Fruit fly (Drosophila melanogaster) S2 (cell line): ENCODE results near the gene CG6236.

ENCODE experiments used
- CG8478 ChIP-seq: fragments of >200 bp; optimal IDR thresholded peaks from 2 replicates; lab custom pipeline; 2018
- CTCF ChIP-seq, 2 experiments: fragments of >200 bp; optimal IDR thresholded peaks; 2 replicates each; lab custom pipeline; 2018

The CG6236 gene

DNA sequence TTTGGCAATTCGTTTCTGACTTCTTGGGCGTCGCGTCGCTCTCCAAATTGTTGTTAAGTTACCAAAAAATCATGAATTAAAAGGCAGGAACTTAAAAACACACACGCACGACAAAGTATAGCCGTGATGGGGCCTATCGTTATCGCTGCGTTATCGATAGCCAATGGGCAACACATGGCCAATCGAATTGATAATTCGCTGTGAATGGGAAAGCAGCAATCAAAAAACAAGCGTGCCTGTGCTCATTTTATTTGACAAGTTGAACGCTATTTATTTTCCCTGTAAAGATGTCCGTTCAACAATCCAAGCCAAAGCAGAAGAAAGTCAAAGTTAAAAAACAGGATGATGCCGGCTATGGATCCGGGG lies 17.9 kb upstream of the CG6236 start, which contains the start of the genes Surf4 and CG31301:
Surf4 (minus strand) TSS at position 159 of the 366 bp plus-strand sequence.
CG31301 (plus strand) TSS at position 188 of the 366 bp plus-strand sequence.
- TF ChIP-seq CTCF (optimal IDR thresholded peaks at IDR 0.05; lab: Kevin White, UChicago) = no peak

DNA sequence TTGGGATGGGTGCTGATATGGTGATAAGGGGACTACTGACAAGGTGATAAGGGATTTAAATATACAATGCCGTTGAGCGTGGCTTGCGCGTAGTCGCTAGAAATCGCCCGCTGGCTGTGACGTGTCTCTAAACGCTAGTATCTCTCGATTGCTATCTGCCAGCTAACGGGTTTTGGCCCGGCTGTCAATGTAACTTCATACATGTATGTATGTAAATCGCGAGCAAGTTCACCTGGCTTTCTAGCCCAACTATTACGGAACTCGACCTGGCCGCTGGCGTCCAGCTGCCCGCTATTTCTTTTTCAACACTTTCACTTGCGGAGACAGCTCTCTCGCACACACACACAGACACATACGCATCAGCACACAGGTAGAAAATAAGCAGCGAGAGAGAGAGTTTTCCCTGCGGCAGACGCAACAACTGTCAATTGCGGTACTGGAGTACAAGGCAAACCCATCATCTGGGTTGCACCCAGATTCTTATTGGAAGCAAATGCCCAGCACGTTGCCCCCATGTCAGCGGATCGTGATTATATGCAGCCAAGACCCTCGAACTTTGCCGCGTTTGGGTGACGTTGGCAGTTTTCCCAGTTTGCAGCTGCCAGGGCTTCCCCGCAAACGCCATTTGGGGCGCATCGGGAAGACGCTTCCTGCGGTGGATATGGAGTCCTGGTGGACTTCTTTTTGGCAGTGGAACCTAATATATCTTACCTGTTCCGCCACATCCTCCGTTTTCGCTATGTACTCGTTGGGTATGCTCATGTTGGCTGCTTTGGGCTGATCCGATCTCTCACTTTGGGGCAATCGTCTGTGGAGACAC lies 17.3 kb upstream of the CG6236 start:
- TF ChIP-seq CTCF (optimal IDR thresholded peaks at IDR 0.05; lab: Kevin White, UChicago) (no peak), CG8478 (lab: Kevin White, UChicago) (no peak)

DNA sequence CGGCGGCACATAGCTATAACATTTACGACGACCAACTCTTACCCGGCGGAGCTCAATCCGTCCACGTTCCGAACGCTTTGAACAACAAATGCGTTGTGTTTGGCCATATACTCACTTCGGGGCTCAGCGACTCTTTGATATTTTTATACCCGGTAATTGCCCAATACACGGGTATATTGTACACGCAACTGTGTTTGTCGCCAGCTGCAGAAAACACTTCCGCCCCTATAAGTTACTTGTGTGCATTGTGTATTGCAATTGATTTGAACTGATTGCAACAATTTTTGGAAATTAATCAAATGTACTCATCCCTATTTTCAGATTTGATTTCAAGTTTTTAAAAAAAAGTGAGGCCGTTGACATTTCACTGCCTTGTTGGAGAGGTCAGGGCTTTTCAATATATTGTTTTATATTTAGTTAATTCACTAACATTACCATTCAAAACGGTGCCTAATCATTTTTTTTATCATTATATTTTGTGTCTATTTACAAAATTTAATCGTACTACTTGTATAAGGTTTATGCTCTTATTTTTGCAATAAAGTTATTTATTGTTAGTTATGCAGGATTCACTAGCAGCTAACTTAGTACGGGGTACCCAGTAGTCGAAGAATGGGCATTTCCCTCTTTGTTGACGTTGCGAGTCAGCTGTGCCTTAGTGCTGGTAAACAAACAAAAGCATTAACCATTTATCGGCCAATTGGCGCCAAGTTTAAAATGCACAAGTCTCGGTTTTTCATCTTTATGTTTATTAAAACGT lies 15.0 kb upstream of the CG6236 start, which contains the start of gene Nagk:
Nagk (minus strand) TSS at position 331 of the 760 bp plus-strand sequence.
- TF ChIP-seq CG8478 (lab: Kevin White, UChicago) = no peak
- TF ChIP-seq CTCF (optimal IDR thresholded peaks at IDR 0.05; lab: Kevin White, UChicago) = no peak

DNA sequence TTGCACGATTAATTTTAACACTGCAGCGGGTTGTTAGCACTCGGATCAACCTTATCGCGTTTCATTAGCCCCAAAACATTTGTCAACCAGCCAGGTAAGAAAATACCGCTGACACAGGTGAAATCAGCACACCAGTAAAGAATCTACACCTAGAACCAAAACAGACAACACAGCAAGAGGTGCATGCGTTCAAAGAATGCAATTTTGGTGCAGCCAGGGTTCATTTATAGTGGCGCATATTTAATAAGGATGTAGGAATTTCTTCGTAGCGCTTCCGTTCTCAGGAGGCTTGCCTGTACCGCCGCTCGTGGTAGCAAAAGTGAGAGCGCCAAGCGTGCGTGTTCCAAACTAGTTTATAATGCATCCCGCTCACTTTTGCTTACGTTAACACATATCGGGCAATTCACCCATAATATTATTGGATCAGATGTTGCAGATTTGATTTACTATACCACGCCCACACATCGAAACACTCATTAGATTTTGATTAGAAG lies 14.4 kb upstream of the CG6236 start:
- TF ChIP-seq CG8478 (lab: Kevin White, UChicago) (no peak), CTCF (optimal IDR thresholded peaks at IDR 0.05; lab: Kevin White, UChicago) (no peak)

DNA sequence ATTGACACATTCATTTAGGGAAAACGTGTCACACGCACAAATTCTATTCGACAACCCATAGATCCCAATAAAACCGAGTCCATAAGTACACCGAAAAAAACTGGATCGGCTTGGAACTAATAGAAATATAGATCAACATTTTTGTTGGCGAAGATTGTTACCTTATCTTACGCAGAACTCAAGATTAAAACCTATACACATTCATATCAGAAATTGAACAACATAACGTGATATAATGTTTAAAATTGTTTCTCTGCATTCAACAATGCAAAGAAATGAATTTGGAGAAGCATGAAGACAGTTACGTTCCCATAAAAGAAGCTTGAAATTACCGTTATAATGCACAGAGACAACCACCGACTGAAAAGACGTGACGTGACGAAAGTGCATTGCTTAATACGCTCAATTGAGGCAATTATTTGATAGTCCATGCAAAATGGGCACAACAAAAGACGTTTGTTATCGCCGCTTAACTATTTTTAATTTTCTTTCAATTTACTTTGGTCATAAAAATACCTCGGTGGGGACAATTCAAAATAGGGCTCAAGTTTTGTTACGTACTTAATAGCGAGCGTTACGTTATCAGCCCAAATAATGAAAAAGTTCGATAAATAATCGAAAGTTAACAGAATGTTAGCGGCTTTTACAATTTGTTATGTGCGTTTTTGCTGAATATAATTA lies 12.1 kb upstream of the CG6236 start, which contains the start of gene SerRS-m:
SerRS-m (plus strand) TSS at position 616 of the 681 bp plus-strand sequence.
- TF ChIP-seq CG8478 (lab: Kevin White, UChicago) = no peak
- TF ChIP-seq CTCF (optimal IDR thresholded peaks at IDR 0.05; lab: Kevin White, UChicago) = no peak

DNA sequence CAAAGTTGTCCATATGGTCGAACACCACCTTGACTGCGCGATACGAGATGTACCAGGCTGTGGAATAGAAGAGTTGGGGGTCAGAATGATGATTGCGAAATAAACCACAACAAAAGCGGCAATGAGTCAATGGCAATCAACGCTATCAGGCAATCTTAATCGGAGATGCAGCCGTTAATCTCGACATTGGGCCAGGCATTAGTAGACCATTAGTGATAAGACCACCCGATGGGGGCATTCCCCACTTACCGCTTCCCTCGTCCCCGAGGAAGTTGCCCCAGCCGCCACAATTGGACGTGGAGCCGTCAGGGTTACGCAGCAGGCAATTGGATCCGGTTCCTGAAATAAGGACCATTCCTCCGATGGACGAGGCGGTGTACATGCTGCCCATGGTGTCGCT lies 11.0 kb upstream of the CG6236 start:
- TF ChIP-seq CTCF (optimal IDR thresholded peaks at IDR 0.05; lab: Kevin White, UChicago) = no peak
- TF ChIP-seq CG8478 (lab: Kevin White, UChicago) = no peak

DNA sequence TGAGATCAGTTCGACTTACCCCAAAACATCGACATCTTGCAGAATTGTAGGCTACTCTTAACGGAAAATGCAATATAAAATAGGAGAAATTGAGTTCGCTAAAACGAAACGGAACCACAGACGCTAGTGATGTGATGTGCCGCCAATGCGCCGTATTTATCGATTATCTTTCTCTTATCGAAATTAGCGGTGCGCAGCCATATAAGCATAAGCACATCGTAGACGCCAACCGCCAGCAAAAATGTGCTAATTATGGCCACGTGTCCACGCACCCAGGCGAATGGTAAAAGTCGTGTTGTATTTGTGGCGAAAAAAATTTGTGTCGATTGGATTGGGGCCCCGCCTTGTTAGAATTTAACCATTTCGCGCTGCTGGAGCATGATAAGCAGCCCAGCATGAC lies 4.9 kb upstream of the CG6236 start, which contains the start of the genes Fkbp39 and Cyfip:
Fkbp39 (minus strand) TSS at position 140 of the 400 bp plus-strand sequence.
Cyfip (plus strand) TSS at position 273 of the 400 bp plus-strand sequence.
- TF ChIP-seq CTCF (optimal IDR thresholded peaks at IDR 0.05; lab: Kevin White, UChicago) (peak; percentile 41 to 48), CG8478 (lab: Kevin White, UChicago) (no peak)

DNA sequence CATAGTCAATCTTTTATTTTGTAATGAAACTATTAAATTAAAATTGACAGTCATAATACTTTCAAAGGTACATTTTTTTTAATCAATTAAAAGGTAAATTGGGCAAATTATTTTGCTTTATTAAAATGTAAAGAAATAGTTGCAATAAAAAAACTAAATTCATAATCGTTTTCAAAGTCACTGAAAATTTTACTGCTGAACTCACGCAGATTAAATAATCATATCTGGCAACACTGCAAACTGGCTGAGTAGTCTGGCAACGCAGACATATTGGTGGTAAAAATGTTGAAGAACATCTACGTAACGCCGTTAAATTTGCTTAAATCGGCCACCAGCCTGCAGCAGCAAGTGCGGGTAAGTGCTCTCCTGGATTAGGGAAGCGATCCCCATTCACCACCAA lies 2.4 kb upstream of the CG6236 start, which contains the start of gene mRpL9:
mRpL9 (plus strand) TSS at position 267 of the 400 bp plus-strand sequence.
- TF ChIP-seq CG8478 (lab: Kevin White, UChicago) (no peak), CTCF (optimal IDR thresholded peaks at IDR 0.05; lab: Kevin White, UChicago) (peak; percentile 4 to 23)

DNA sequence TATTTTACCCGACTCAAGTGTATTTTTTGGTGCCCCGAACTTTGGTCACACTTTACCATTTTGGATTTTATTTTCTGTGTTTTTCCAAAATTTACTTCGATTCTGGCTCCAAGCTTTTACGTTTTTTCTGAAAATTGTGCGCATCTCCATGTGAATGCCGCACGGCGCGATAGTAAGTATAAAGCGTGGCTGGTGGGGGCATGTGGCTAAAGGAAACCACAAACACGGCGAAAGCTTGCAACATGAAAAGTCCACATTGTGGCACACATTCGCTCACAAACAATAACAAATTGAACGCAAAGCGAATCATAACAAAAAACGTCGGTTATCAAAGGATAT lies 7.4 kb downstream of the CG6236 start, which contains the start of gene ear:
ear (plus strand) TSS at position 10 of the 339 bp plus-strand sequence.
- TF ChIP-seq CTCF (optimal IDR thresholded peaks at IDR 0.05; lab: Kevin White, UChicago) (no peak), CG8478 (lab: Kevin White, UChicago) (no peak)

DNA sequence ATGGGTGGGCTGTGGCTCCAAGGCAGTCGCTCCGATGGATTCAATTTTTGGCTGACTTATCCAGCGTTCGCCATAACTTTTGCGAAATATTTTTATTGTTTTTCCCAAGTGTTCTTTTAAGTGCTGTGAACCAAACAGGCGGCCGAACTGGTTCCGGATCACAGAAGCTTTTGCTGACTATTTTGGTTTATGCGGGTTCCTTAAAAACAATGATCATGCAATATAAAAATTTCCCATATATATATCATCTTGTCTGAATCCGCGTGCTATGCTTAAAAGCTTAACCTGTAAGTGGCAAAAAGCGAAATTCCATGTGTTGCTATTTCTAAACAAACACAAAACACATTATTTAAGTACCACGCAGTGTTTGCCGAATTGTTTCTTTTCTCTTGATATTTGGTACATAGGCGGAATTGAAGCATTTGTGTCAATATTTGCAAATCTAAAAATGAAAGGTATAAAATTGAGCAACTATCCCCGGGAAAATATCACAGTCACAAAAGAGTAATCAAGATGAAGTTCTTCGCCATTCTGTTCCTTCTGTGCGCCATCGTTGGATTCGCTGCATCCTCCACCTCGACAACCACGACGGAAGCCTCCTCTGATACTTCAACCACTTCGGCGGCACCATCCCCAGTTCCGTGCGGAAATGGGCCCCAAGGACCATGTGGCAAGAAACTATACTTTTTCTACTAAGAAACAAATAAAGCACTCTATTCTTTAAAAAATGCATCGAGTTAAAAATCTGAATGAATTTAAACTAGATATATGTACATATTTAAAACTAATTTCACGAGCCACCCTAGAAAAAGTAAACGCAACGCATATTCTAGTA lies 7.9 kb downstream of the CG6236 start, which contains the start of the genes CG6276 and CG44040:
CG6276 (minus strand) TSS at position 158 of the 835 bp plus-strand sequence.
CG44040 (plus strand) TSS at position 467 of the 835 bp plus-strand sequence.
- no peak for TF ChIP-seq CG8478 (lab: Kevin White, UChicago)
- TF ChIP-seq CTCF (optimal IDR thresholded peaks at IDR 0.05; lab: Kevin White, UChicago) = no peak

DNA sequence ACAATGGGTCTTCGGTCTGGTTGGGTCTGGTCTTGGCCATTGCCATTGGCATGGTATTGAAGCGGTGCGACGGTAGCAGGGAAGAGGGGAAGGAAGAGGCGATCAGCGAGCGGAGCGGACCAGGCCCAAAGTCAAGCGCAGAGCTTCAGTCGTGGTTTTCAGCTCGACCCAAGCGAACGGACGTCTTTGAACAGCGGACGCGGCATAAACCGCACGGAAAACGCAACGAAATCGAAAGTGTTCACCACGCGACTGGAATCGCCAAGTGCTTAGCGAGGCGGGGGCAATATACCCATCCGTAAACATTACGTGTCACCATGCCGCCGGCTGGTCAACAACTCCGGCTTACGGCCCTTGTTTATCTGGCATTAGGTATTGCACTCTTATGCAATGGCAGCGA lies 11.7 kb downstream of the CG6236 start, which contains the start of gene CG14866:
CG14866 (plus strand) TSS at position 146 of the 400 bp plus-strand sequence.
- TF ChIP-seq CG8478 (lab: Kevin White, UChicago) = no peak
- TF ChIP-seq CTCF (optimal IDR thresholded peaks at IDR 0.05; lab: Kevin White, UChicago) = no peak

DNA sequence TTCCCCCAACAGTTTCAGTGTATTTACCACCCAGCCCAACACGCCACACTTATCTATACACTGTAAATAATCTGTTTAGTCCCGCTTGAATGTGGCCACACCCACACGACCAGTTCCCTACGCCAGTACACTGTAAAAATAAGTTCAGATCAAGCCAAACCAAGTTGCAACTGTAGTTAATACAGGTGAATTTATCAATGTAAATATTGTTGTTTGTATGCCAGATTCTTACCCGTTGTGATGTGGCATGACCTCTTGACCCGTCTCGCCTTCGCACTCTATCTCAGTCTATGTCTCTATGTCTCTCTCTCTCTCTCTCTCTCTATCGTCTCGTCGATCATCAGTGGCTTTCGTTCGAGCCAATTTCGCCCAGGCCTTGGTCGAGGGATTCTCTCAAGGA lies 14.2 kb downstream of the CG6236 start:
- TF ChIP-seq CTCF (optimal IDR thresholded peaks at IDR 0.05; lab: Kevin White, UChicago) = no peak
- no peak for TF ChIP-seq CG8478 (lab: Kevin White, UChicago)

DNA sequence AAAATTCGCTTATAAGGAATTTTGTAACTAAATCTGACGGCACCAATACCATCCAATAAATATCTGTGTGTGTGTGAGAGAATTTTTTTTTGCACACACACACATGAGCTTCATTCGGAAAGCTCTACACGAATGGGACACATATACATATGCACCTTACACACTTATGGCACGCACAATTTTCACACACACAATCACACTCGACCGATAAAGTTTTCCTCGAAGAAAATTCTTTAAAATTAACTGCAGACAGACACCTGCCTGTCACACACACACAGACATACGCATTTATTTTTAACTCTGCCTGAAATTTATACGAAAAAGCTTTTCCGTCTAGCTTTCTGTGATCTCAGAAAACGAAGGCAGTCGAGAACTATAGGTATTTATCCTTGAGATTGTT lies 17.4 kb downstream of the CG6236 start:
- TF ChIP-seq CTCF (optimal IDR thresholded peaks at IDR 0.05; lab: Kevin White, UChicago) = no peak
- no peak for TF ChIP-seq CG8478 (lab: Kevin White, UChicago)
